Fruit fly (Drosophila melanogaster): ENCODE data around the gene CG33995.

- no peak for TF ChIP-seq woc (GFP tag; optimal IDR thresholded peaks at IDR 0.05)
- peak; percentile 68 for TF ChIP-seq psq (GFP tag; optimal IDR thresholded peaks at IDR 0.05)
- no peak for TF ChIP-seq OdsH (GFP tag; optimal IDR thresholded peaks at IDR 0.05)
- TF ChIP-seq br (GFP tag; optimal IDR thresholded peaks at IDR 0.05): no peak
- no peak for TF ChIP-seq foxo (GFP tag; optimal IDR thresholded peaks at IDR 0.05)
- TF ChIP-seq Dif (GFP tag; optimal IDR thresholded peaks at IDR 0.05; ENCODE audit: partially characterized antibody): no peak
- no peak for TF ChIP-seq Abd-B (GFP tag; optimal IDR thresholded peaks at IDR 0.05)
- no peak for TF ChIP-seq usp (GFP tag; optimal IDR thresholded peaks at IDR 0.05)
- no peak for TF ChIP-seq tai (GFP tag; optimal IDR thresholded peaks at IDR 0.05)
Measured at dm6 chr2L:5063936-5064335, 20.9 kb downstream of the CG33995 start.
